Worm (Caenorhabditis elegans) whole organism, late embryonic: ENCODE data around the gene str-27.

Experiments used
- C08G9.2 ChIP-seq: sonication (generic microtip); optimal IDR thresholded peaks from 2 replicates; lab custom pipeline; 2016; ENCODE audit warnings: mild to moderate bottlenecking, missing genetic modification characterization, moderate library complexity, missing compliant biosample characterization
- C38D4.7 ChIP-seq: fragments of 200-800 bp; sonication (Bioruptor generic); optimal IDR thresholded peaks from 2 replicates; lab custom pipeline; 2018; ENCODE audit warnings: mild to moderate bottlenecking, missing genetic modification characterization, moderate library complexity, missing compliant biosample characterization
- K09A11.1 ChIP-seq: sonication (generic microtip); optimal IDR thresholded peaks from 2 replicates; lab custom pipeline; 2017; ENCODE audit warnings: antibody characterized with exemption, mild to moderate bottlenecking, missing genetic modification characterization, missing compliant biosample characterization; ENCODE audit not compliant: insufficient read depth
- T23F11.4 ChIP-seq: fragments of 200-800 bp; sonication (Bioruptor generic); optimal IDR thresholded peaks from 2 replicates; lab custom pipeline; 2018; ENCODE audit warnings: mild to moderate bottlenecking, missing genetic modification characterization, missing compliant biosample characterization
- ama-1 ChIP-seq: fragments of 150-350 bp; optimal IDR thresholded peaks from 2 replicates; lab custom pipeline; 2014
- ceh-14 ChIP-seq: sonication (generic microtip); optimal IDR thresholded peaks from 2 replicates; lab custom pipeline; 2016; ENCODE audit warnings: missing genotype, missing genetic modification characterization, missing compliant biosample characterization
- ceh-22 ChIP-seq: sonication (generic microtip); optimal IDR thresholded peaks from 2 replicates; lab custom pipeline; 2017; ENCODE audit warnings: missing biosample characterization, missing genetic modification characterization
- ceh-24 ChIP-seq: sonication (generic microtip); optimal IDR thresholded peaks from 2 replicates; lab custom pipeline; 2016; ENCODE audit warnings: mild to moderate bottlenecking, missing genetic modification characterization, missing compliant biosample characterization
- ceh-31 ChIP-seq: sonication (generic microtip); optimal IDR thresholded peaks from 2 replicates; lab custom pipeline; 2016; ENCODE audit warnings: missing genetic modification characterization, missing compliant biosample characterization
- ceh-34 ChIP-seq: sonication (generic microtip); optimal IDR thresholded peaks from 2 replicates; lab custom pipeline; 2016; ENCODE audit warnings: mild to moderate bottlenecking, missing genetic modification characterization, missing compliant biosample characterization
- ceh-45 ChIP-seq: fragments of 200-800 bp; sonication (Bioruptor generic); IDR thresholded peaks from 2 replicates; pipeline ENCODE4 v1.3.6; 2022; ENCODE audit warnings: missing genetic modification reagents, missing genetic modification characterization, missing compliant biosample characterization
- ceh-6 ChIP-seq: fragments of 200-800 bp; sonication (Bioruptor generic); optimal IDR thresholded peaks from 2 replicates; lab custom pipeline; 2018; ENCODE audit warnings: mild to moderate bottlenecking, missing genetic modification characterization, missing compliant biosample characterization
- dmd-4 ChIP-seq: sonication (generic microtip); optimal IDR thresholded peaks from 2 replicates; lab custom pipeline; 2016; ENCODE audit warnings: borderline replicate concordance, missing genetic modification characterization, missing compliant biosample characterization
- elt-4 ChIP-seq: sonication (generic microtip); optimal IDR thresholded peaks from 2 replicates; lab custom pipeline; 2016; ENCODE audit warnings: missing genetic modification characterization, missing compliant biosample characterization
- ets-4 ChIP-seq: sonication (generic microtip); optimal IDR thresholded peaks from 2 replicates; lab custom pipeline; 2016; ENCODE audit warnings: missing genetic modification characterization, missing compliant biosample characterization
- fkh-6 ChIP-seq: sonication (generic microtip); optimal IDR thresholded peaks from 2 replicates; lab custom pipeline; 2016; ENCODE audit warnings: missing genetic modification characterization, missing compliant biosample characterization
- hlh-30 ChIP-seq: sonication (generic microtip); optimal IDR thresholded peaks from 2 replicates; lab custom pipeline; 2017; ENCODE audit warnings: antibody characterized with exemption, missing genetic modification characterization, missing compliant biosample characterization; ENCODE audit not compliant: insufficient read depth
- hlh-8 ChIP-seq: sonication (generic microtip); optimal IDR thresholded peaks from 2 replicates; lab custom pipeline; 2016; ENCODE audit warnings: missing genotype, missing genetic modification characterization, missing compliant biosample characterization
- lim-6 ChIP-seq: sonication (generic microtip); optimal IDR thresholded peaks from 2 replicates; lab custom pipeline; 2016; ENCODE audit warnings: missing genetic modification characterization, missing compliant biosample characterization
- lin-11 ChIP-seq: fragments of 200-800 bp; sonication (Bioruptor generic); optimal IDR thresholded peaks from 2 replicates; lab custom pipeline; 2018; ENCODE audit warnings: mild to moderate bottlenecking, missing genetic modification characterization, missing compliant biosample characterization
- madf-2 ChIP-seq: sonication (generic microtip); optimal IDR thresholded peaks from 2 replicates; lab custom pipeline; 2017; ENCODE audit warnings: missing genetic modification characterization, missing compliant biosample characterization
- nhr-232 ChIP-seq: sonication (generic microtip); optimal IDR thresholded peaks from 2 replicates; lab custom pipeline; 2016; ENCODE audit warnings: missing genetic modification characterization, missing compliant biosample characterization
- odd-2 ChIP-seq: sonication (generic microtip); optimal IDR thresholded peaks from 2 replicates; lab custom pipeline; 2017; ENCODE audit warnings: antibody characterized with exemption, mild to moderate bottlenecking, missing genetic modification characterization, missing compliant biosample characterization
- pag-3 ChIP-seq: sonication (generic microtip); optimal IDR thresholded peaks from 2 replicates; lab custom pipeline; 2016; ENCODE audit warnings: missing compliant biosample characterization, missing genetic modification characterization, borderline replicate concordance
- pax-1 ChIP-seq: fragments of 150-350 bp; optimal IDR thresholded peaks from 2 replicates; lab custom pipeline; 2014; ENCODE audit warnings: missing biosample characterization, missing genetic modification characterization
- pha-4 ChIP-seq: fragments of 150-350 bp; optimal IDR thresholded peaks from 2 replicates; lab custom pipeline; 2018; ENCODE audit warnings: missing biosample characterization, missing genetic modification reagents, missing genetic modification characterization
- pros-1 ChIP-seq: fragments of 150-350 bp; optimal IDR thresholded peaks from 2 replicates; lab custom pipeline; 2014; ENCODE audit warnings: missing biosample characterization, missing genetic modification reagents, missing genetic modification characterization
- rnt-1 ChIP-seq: sonication (generic microtip); optimal IDR thresholded peaks from 2 replicates; lab custom pipeline; 2016; ENCODE audit warnings: missing genetic modification characterization, missing compliant biosample characterization
- sdc-2 ChIP-seq: sonication (generic microtip); optimal IDR thresholded peaks from 2 replicates; lab custom pipeline; 2016; ENCODE audit warnings: missing genotype, missing genetic modification characterization, missing compliant biosample characterization
- sox-2 ChIP-seq: fragments of 200-800 bp; sonication (Bioruptor generic); IDR thresholded peaks from 2 replicates; pipeline ENCODE4 v1.3.6; 2022; ENCODE audit warnings: missing genetic modification reagents, missing genetic modification characterization, missing compliant biosample characterization
- sox-4 ChIP-seq: sonication (generic microtip); optimal IDR thresholded peaks from 2 replicates; lab custom pipeline; 2017; ENCODE audit warnings: mild to moderate bottlenecking, missing genetic modification characterization, inconsistent platforms, missing compliant biosample characterization
- syd-9 ChIP-seq: sonication (generic microtip); optimal IDR thresholded peaks from 2 replicates; lab custom pipeline; 2016; ENCODE audit warnings: mild to moderate bottlenecking, missing genetic modification characterization, moderate library complexity, missing compliant biosample characterization
- tbx-7 ChIP-seq: sonication (generic microtip); optimal IDR thresholded peaks from 2 replicates; lab custom pipeline; 2016; ENCODE audit warnings: missing genotype, missing genetic modification characterization, missing compliant biosample characterization
- ttx-3 ChIP-seq: sonication (generic microtip); optimal IDR thresholded peaks from 2 replicates; lab custom pipeline; 2016; ENCODE audit warnings: missing genetic modification reagents, missing genetic modification characterization, missing compliant biosample characterization
- unc-3 ChIP-seq, 2 experiments: fragments of 200-800 bp in 1 of 2; sonication (Bioruptor generic) in 1 of 2; sonication (generic microtip) in 1 of 2; conservative IDR thresholded peaks in 1 of 2; optimal IDR thresholded peaks in 1 of 2; 2 replicates each; pipeline versions ENCODE4 v1.3.6 to Lab custom; 2016 to 2022; ENCODE audit warnings: missing compliant biosample characterization in 2 of 2, missing genetic modification characterization in 2 of 2, missing genetic modification reagents in 1 of 2
- unc-42 ChIP-seq: sonication (generic microtip); optimal IDR thresholded peaks from 2 replicates; lab custom pipeline; 2016; ENCODE audit warnings: missing genotype, missing genetic modification characterization, missing compliant biosample characterization
- unc-55 ChIP-seq: sonication (generic microtip); optimal IDR thresholded peaks from 2 replicates; lab custom pipeline; 2017; ENCODE audit warnings: missing biosample characterization, missing genetic modification reagents, missing genetic modification characterization
- zip-5 ChIP-seq: sonication (generic microtip); optimal IDR thresholded peaks from 2 replicates; lab custom pipeline; 2016; ENCODE audit warnings: missing genetic modification characterization, missing compliant biosample characterization
- ztf-16 ChIP-seq: sonication (generic microtip); optimal IDR thresholded peaks from 2 replicates; lab custom pipeline; 2017; ENCODE audit warnings: missing genetic modification characterization, missing compliant biosample characterization

Gene str-27

ce11 chrV:15710401-15710800, 25.2 kb downstream of the str-27 start, which contains the start of gene Y6E2A.1:
Y6E2A.1 (minus strand) TSS chrV:15710501.
- no peak for TF ChIP-seq ceh-6 (GFP tag; lab: Kevin White, UChicago)
- TF ChIP-seq unc-42 (tag; lab: Kevin White, UChicago), result no peak
- no peak for TF ChIP-seq sdc-2 (tag; lab: Kevin White, UChicago)
- no peak for TF ChIP-seq ceh-22
- no peak for TF ChIP-seq hlh-8 (tag; lab: Kevin White, UChicago)
- no peak for TF ChIP-seq pax-1 (tag; lab: Kevin White, UChicago)
- TF ChIP-seq ceh-24 (tag; lab: Kevin White, UChicago), result no peak
- no peak for TF ChIP-seq sox-4 (tag; lab: Kevin White, UChicago)

ce11 chrV:15707982-15708381, 27.6 kb downstream of the str-27 start:
- TF ChIP-seq rnt-1 (tag; lab: Kevin White, UChicago) (no peak), hlh-30 (tag; lab: Kevin White, UChicago) (no peak), unc-3 (GFP tag; conservative IDR thresholded peaks at IDR 0.05; lab: Robert Waterston, UW) (no peak), unc-3 (tag; optimal IDR thresholded peaks at IDR 0.05; lab: Kevin White, UChicago) (no peak), lim-6 (tag; lab: Kevin White, UChicago) (no peak)

DNA sequence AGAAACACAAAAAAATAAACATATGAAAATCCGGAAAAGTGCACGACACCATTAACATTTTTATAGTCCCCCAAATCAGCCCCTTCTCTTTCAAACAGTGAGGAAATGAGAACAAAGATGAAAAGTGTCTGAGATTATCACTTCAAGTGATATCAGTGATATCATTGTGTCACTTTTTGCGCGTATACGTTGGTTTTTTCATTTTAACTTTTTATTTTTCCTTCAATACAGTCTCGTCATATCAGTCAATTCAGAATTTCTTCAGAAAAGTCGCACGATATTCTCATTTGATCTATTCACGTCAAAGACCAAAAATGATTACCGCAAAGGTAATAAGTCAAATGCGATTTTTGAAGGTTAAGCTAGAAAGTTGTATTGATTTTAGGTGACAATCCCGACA, 30.9 kb downstream of the str-27 start, which contains the start of gene twk-34:
Gene twk-34, plus strand, starts transcription at position 216 of the 400 bp plus-strand sequence.
- no peak for TF ChIP-seq unc-55 (GFP tag; lab: Kevin White, UChicago)
- no peak for TF ChIP-seq lin-11 (tag; lab: Kevin White, UChicago)
- TF ChIP-seq pha-4 (tag; lab: Kevin White, UChicago), result no peak
- TF ChIP-seq C38D4.7 (GFP tag; lab: Kevin White, UChicago), result no peak
- no peak for TF ChIP-seq madf-2 (tag; lab: Kevin White, UChicago)
- no peak for TF ChIP-seq ttx-3 (tag; lab: Kevin White, UChicago)
- TF ChIP-seq nhr-232 (tag; lab: Kevin White, UChicago), result no peak
- TF ChIP-seq ets-4, result no peak
- no peak for TF ChIP-seq lim-6 (tag; lab: Kevin White, UChicago)
- no peak for TF ChIP-seq zip-5 (tag; lab: Kevin White, UChicago)
- TF ChIP-seq syd-9 (tag; lab: Kevin White, UChicago), result no peak
- no peak for TF ChIP-seq T23F11.4 (GFP tag; lab: Kevin White, UChicago)
- TF ChIP-seq ceh-31 (tag; lab: Kevin White, UChicago), result no peak
- TF ChIP-seq C08G9.2 (tag; lab: Kevin White, UChicago), result no peak
- TF ChIP-seq elt-4, result no peak
- TF ChIP-seq pag-3 (tag; lab: Kevin White, UChicago), result no peak

ce11 chrV:15702263-15702662, 33.4 kb downstream of the str-27 start, which contains the start of gene nhr-53:
nhr-53 (minus strand) TSS chrV:15702363.
- TF ChIP-seq syd-9 (tag; lab: Kevin White, UChicago), result no peak
- TF ChIP-seq ceh-31 (tag; lab: Kevin White, UChicago), result no peak
- TF ChIP-seq ceh-24 (tag; lab: Kevin White, UChicago), result no peak
- TF ChIP-seq hlh-30 (tag; lab: Kevin White, UChicago), result no peak
- TF ChIP-seq fkh-6, result no peak
- no peak for TF ChIP-seq madf-2 (tag; lab: Kevin White, UChicago)
- no peak for TF ChIP-seq tbx-7 (tag; lab: Kevin White, UChicago)
- TF ChIP-seq ceh-45, result no peak
- no peak for TF ChIP-seq ceh-34

ce11 chrV:15699799-15700198, 35.8 kb downstream of the str-27 start, which contains the start of gene nhr-199:
nhr-199 (minus strand) TSS chrV:15699899.
- TF ChIP-seq dmd-4 (tag; lab: Kevin White, UChicago), result no peak
- TF ChIP-seq sox-2 (GFP tag; lab: Robert Waterston, UW), result no peak
- no peak for TF ChIP-seq odd-2 (tag; lab: Kevin White, UChicago)
- TF ChIP-seq ceh-14, result no peak
- TF ChIP-seq ceh-45, result no peak
- TF ChIP-seq ceh-34, result no peak
- no peak for TF ChIP-seq unc-55 (GFP tag; lab: Kevin White, UChicago)
- TF ChIP-seq ttx-3 (tag; lab: Kevin White, UChicago), result no peak
- TF ChIP-seq ztf-16 (tag; lab: Kevin White, UChicago), result no peak
- no peak for TF ChIP-seq lin-11 (tag; lab: Kevin White, UChicago)
- TF ChIP-seq K09A11.1 (tag; lab: Kevin White, UChicago), result no peak
- no peak for TF ChIP-seq pros-1 (tag; lab: Kevin White, UChicago)
- no peak for TF ChIP-seq ama-1
- TF ChIP-seq elt-4, result no peak
- TF ChIP-seq, all 69 proteins: peak for 0
